Worm (Caenorhabditis elegans): ENCODE data around the gene ZC487.2.

DNA sequence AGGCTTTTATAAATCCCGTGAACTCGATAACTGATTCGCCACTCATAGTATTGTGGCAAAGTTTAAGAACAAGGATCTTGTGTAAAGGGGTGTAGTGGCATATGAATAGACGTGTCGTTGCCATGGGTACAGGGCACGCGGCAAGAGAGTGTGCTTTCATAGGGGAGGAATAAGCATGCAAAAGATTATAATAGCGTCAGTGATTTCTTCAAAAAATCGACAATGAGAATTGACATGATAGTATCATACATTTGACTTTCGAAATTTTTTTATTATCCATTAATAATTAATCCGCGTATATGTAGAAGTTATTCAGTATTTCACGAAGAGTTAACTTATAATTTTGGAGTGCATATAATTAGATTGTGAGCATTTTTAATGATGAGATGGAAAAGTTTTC is 42.7 kb upstream of the ZC487.2 start, which contains the start of gene bbs-8:
- TF ChIP-seq ceh-13 (GFP tag; optimal IDR thresholded peaks at IDR 0.05): no peak
- no peak for TF ChIP-seq hmg-4 (GFP tag; optimal IDR thresholded peaks at IDR 0.05)
- no peak for TF ChIP-seq aly-1 (tag; optimal IDR thresholded peaks at IDR 0.05)
- TF ChIP-seq flt-1 (GFP tag; IDR thresholded peaks at IDR 0.05): no peak
- no peak for TF ChIP-seq ceh-36 (tag; optimal IDR thresholded peaks at IDR 0.05)
- no peak for TF ChIP-seq F13C5.2 (tag; optimal IDR thresholded peaks at IDR 0.05)

Data from whole organism, early embryonic.